Worm (Caenorhabditis elegans): ENCODE measurements around the gene sma-2.
A peak's percentile ranks its signal among the peaks of the same experiment; 100 is the strongest.

The sma-2 gene

DNA sequence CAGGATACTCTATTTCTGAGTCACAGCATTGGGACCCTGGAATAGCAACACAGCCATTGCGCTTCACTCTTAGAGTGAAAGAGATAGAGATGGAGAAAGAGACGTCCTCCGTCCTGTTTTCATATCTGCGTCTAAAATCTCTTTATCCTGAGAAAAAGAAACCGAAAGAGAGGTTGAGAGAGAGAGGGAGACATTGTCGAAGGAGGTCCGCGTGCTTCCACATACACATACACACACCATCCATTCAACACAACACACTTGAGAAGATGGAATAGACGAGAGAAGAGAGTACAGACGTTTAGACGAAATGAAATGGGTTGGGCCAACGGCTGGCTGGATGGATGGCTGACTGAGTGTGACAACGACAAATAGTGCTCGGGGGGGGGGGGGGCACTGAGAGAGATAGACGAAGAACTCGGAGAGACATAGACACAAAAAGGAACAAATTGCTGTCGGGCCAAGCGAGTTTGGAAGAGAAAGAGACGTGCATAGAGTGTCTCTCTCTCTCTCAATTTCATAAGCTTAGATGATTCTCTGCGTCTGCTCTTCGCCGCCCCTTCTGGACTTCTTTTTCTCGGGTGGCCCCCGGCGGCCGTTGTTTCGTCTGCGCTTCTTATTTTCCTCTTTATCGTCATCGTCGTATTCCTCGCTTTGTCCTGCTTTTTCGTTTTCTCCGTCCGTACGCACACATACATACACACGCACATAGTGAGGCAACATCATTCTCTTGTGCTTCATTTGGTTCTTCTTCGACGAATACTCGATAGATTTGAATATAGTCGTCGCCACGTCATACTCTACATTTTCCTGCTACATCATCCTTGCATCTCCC, 50.7 kb downstream of the sma-2 start, which contains the start of gene F54F2.6 (continued):
- TF ChIP-seq rec-8 (tag; optimal IDR thresholded peaks at IDR 0.05), result no peak
- peak; percentile 77 for TF ChIP-seq dox-1 (GFP tag; IDR thresholded peaks at IDR 0.05)
- peak; percentile 81 for TF ChIP-seq atf-7 (tag; optimal IDR thresholded peaks at IDR 0.05)
- no peak for TF ChIP-seq hlh-26 (GFP tag; conservative IDR thresholded peaks at IDR 0.05)
- peak; percentile 32 for TF ChIP-seq B0035.1 (tag; optimal IDR thresholded peaks at IDR 0.05)
- no peak for TF ChIP-seq T26A5.8 (tag; optimal IDR thresholded peaks at IDR 0.05)
- TF ChIP-seq lin-54 (GFP tag; optimal IDR thresholded peaks at IDR 0.05), result peak; percentile 36
- 0 out of 2 replicates have a peak, but pooled peaks have one; percentile 10 for TF ChIP-seq pbrm-1 (GFP tag; IDR thresholded peaks at IDR 0.05)
- no peak for TF ChIP-seq die-1 (tag; optimal IDR thresholded peaks at IDR 0.05)
- no peak for TF ChIP-seq sdz-38 (tag; optimal IDR thresholded peaks at IDR 0.05)
- peak; percentile 61 for TF ChIP-seq nhr-80 (tag; optimal IDR thresholded peaks at IDR 0.05)
- no peak for TF ChIP-seq ztf-25 (GFP tag; IDR thresholded peaks at IDR 0.05)
- no peak for TF ChIP-seq nhr-27 (tag; optimal IDR thresholded peaks at IDR 0.05)
- peak; percentile 57 for TF ChIP-seq C06A6.2 (GFP tag; conservative IDR thresholded peaks at IDR 0.05)
- no peak for TF ChIP-seq aptf-3 (GFP tag; IDR thresholded peaks at IDR 0.05)
- TF ChIP-seq F10E7.11 (tag; optimal IDR thresholded peaks at IDR 0.05), result peak; percentile 9
- peak; percentile 77 for TF ChIP-seq B0336.3 (GFP tag; IDR thresholded peaks at IDR 0.05)
- peak; percentile 77 for TF ChIP-seq lin-40 (tag; optimal IDR thresholded peaks at IDR 0.05)
- TF ChIP-seq zfh-2 (GFP tag; conservative IDR thresholded peaks at IDR 0.05), result peak; percentile 99
- 0 out of 2 replicates have a peak, but pooled peaks have one; percentile 9 for TF ChIP-seq F37B4.10 (GFP tag; IDR thresholded peaks at IDR 0.05)
- no peak for TF ChIP-seq lsl-1 (GFP tag; optimal IDR thresholded peaks at IDR 0.05)
- no peak for TF ChIP-seq rpc-1 (optimal IDR thresholded peaks at IDR 0.05)
- no peak for TF ChIP-seq rpc-1 (tag; optimal IDR thresholded peaks at IDR 0.05)
- peak; percentile 42 for TF ChIP-seq ets-4 (GFP tag; optimal IDR thresholded peaks at IDR 0.05)
- peak; percentile 73; the same call in 1 of the 2 replicates for TF ChIP-seq K11D2.4 (GFP tag; IDR thresholded peaks at IDR 0.05)
- no peak for TF ChIP-seq F22D6.2 (tag; optimal IDR thresholded peaks at IDR 0.05)
- no peak for TF ChIP-seq F55B11.4 (tag; optimal IDR thresholded peaks at IDR 0.05; ENCODE audit: borderline replicate concordance, insufficient read depth)
- no peak for TF ChIP-seq mes-4 (tag; optimal IDR thresholded peaks at IDR 0.05)
- TF ChIP-seq lin-35 (GFP tag; optimal IDR thresholded peaks at IDR 0.05), result peak in 1 of 3 experiments; percentile 78
- no peak for TF ChIP-seq unc-62 (GFP tag; optimal IDR thresholded peaks at IDR 0.05)
- no peak for TF ChIP-seq B0261.1 (tag; optimal IDR thresholded peaks at IDR 0.05)
- TF ChIP-seq B0019.2 (GFP tag; conservative IDR thresholded peaks at IDR 0.05), result no peak
- TF ChIP-seq cebp-1 (GFP tag; IDR thresholded peaks at IDR 0.05), result peak; percentile 60
- peak; percentile 91 for TF ChIP-seq cebp-1 (tag; optimal IDR thresholded peaks at IDR 0.05)
- TF ChIP-seq attf-3 (GFP tag; conservative IDR thresholded peaks at IDR 0.05), result no peak
- TF ChIP-seq K12H6.12 (tag; optimal IDR thresholded peaks at IDR 0.05), result peak; percentile 97
- no peak for TF ChIP-seq ama-1 (optimal IDR thresholded peaks at IDR 0.05)
- TF ChIP-seq ama-1 (GFP tag; optimal IDR thresholded peaks at IDR 0.05), result peak in 1 of 2 experiments; percentile 23
- no peak for TF ChIP-seq nhr-120 (GFP tag; IDR thresholded peaks at IDR 0.05)
- TF ChIP-seq nhr-179 (tag; optimal IDR thresholded peaks at IDR 0.05), result no peak
- peak; percentile 83 for TF ChIP-seq egrh-3 (GFP tag; IDR thresholded peaks at IDR 0.05)
- peak; percentile 82 for TF ChIP-seq chd-7 (tag; optimal IDR thresholded peaks at IDR 0.05)
- TF ChIP-seq dpl-1 (GFP tag; optimal IDR thresholded peaks at IDR 0.05), result no peak
- TF ChIP-seq pha-4 (tag; optimal IDR thresholded peaks at IDR 0.05), result no peak
- TF ChIP-seq snpc-4 (GFP tag; optimal IDR thresholded peaks at IDR 0.05), result no peak
- TF ChIP-seq snpc-4 (tag; optimal IDR thresholded peaks at IDR 0.05), result peak in 2 of 4 experiments; percentile 50
- no peak for TF ChIP-seq ceh-79 (tag; optimal IDR thresholded peaks at IDR 0.05)
- peak; percentile 53 for TF ChIP-seq ztf-3 (GFP tag; optimal IDR thresholded peaks at IDR 0.05)
- TF ChIP-seq xnd-1 (tag; optimal IDR thresholded peaks at IDR 0.05), result no peak

Measured in whole organism, young adult.